Worm (Caenorhabditis elegans): ENCODE data around the gene cutl-27.
A peak's percentile ranks its signal among the peaks of the same experiment; 100 is the strongest.

The cutl-27 gene

DNA sequence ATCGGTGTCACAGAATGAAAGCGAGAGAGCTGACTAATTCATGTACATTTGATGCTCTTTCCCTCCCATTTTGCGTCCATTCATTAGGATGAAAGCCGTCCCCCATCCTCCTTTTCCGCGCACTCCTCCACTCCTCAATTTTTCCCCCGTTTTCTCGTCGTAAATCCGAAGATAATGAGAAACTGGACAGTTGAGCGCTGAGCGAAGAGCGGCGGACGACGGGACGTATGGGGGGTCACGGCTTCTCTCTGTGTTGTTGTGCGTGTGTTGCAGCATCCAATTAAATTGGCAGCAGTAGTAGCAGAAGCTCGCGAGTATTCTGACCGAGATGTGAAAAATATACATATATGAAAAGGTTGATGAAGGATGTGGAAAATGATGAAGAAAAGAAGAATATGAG, 6.5 kb upstream of the cutl-27 start:
- TF ChIP-seq ces-1 (GFP tag; optimal IDR thresholded peaks at IDR 0.05): peak; percentile 58
- TF ChIP-seq nhr-76 (tag; optimal IDR thresholded peaks at IDR 0.05): no peak
- no peak for TF ChIP-seq unc-120 (tag; optimal IDR thresholded peaks at IDR 0.05; ENCODE audit: poor library complexity, severe bottlenecking)
- no peak for TF ChIP-seq nhr-12 (tag; optimal IDR thresholded peaks at IDR 0.05)
- TF ChIP-seq bed-3 (GFP tag; optimal IDR thresholded peaks at IDR 0.05): no peak
- no peak for TF ChIP-seq drap-1 (GFP tag; optimal IDR thresholded peaks at IDR 0.05)
- peak; percentile 4 for TF ChIP-seq sptf-1 (tag; optimal IDR thresholded peaks at IDR 0.05)

DNA sequence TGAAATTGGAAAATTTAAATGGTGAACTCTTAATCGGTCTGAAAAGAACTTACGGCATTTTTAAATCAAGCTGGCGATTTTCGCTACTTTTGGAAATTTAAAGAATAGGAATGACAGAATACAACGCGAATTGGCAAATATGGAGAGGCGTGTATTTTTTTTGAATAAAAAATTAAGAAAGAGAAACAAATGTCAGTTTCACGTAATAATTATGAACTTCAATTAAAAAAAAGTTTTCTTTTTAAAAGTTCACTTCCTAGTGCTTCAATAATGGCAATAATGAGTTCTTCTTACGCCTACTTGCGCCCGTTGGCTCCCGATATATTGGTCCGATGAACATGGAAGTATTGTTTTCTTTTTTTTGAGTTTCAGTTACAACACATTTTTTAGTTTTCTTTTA, 675 bp upstream of the cutl-27 start, which contains the start of gene pph-2:
Gene pph-2, minus strand, starts transcription at position 101 of the 400 bp plus-strand sequence.
- TF ChIP-seq ceh-43 (GFP tag; optimal IDR thresholded peaks at IDR 0.05) (no peak), unc-120 (tag; optimal IDR thresholded peaks at IDR 0.05; ENCODE audit: poor library complexity, severe bottlenecking) (no peak), mls-2 (tag; optimal IDR thresholded peaks at IDR 0.05) (no peak), cnd-1 (tag; optimal IDR thresholded peaks at IDR 0.05) (no peak), pha-4 (tag; optimal IDR thresholded peaks at IDR 0.05) (no peak), ces-1 (GFP tag; optimal IDR thresholded peaks at IDR 0.05) (no peak), nhr-28 (tag; optimal IDR thresholded peaks at IDR 0.05) (no peak), bed-3 (GFP tag; optimal IDR thresholded peaks at IDR 0.05) (no peak), lin-32 (GFP tag; optimal IDR thresholded peaks at IDR 0.05) (no peak), elt-1 (tag; optimal IDR thresholded peaks at IDR 0.05; ENCODE audit: borderline replicate concordance, insufficient read depth) (no peak), tbx-8 (GFP tag; optimal IDR thresholded peaks at IDR 0.05) (no peak)

DNA sequence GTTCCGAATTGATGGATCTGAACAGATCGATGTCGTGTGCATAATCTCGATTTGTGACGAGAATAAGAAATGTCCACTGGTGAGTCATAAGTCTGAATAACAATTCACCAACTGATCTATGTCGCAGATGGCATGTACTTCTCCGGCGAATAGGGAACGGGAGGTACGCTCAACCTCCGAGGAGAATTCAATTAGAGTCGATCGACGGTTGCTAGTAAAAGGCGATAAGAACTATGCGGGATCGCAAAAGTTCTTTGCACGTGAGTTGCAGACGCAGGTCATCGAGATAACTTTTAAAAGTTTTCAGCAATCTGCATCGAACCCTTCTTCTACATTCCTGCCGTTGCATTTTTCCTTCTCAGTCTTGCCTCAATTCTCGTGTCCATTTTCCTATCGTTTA, 4.2 kb downstream of the cutl-27 start:
- TF ChIP-seq mep-1 (tag; optimal IDR thresholded peaks at IDR 0.05): no peak
- no peak for TF ChIP-seq unc-62 (GFP tag; optimal IDR thresholded peaks at IDR 0.05)
- TF ChIP-seq tbx-8 (GFP tag; optimal IDR thresholded peaks at IDR 0.05): no peak
- TF ChIP-seq lsy-2 (tag; optimal IDR thresholded peaks at IDR 0.05): no peak
- no peak for TF ChIP-seq ceh-43 (GFP tag; optimal IDR thresholded peaks at IDR 0.05)

DNA sequence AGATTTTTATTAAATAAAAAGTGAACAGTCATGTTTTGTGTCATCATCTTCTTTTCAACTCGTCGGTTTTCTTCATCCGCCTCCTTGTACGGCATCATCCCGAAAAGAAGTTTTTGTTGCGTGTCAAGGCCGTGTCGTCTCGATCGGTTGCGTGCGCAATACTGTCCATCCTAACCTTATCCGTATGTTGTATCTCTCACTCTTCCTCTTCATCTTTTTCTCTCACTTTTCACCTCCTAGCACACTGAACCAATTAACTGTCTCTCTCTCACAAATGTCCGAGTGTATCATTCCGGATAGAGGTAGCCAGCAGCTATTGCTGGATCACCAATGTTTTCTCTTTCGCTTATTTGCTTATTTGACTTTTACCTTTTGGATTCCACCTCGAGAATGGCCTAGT, 5.1 kb downstream of the cutl-27 start:
- TF ChIP-seq ceh-83 (GFP tag; optimal IDR thresholded peaks at IDR 0.05) (no peak), blmp-1 (tag; optimal IDR thresholded peaks at IDR 0.05) (peak; percentile 63), nhr-12 (tag; optimal IDR thresholded peaks at IDR 0.05) (no peak), tbx-8 (GFP tag; optimal IDR thresholded peaks at IDR 0.05) (no peak), ham-2 (GFP tag; optimal IDR thresholded peaks at IDR 0.05) (peak; percentile 94), M03D4.4 (tag; optimal IDR thresholded peaks at IDR 0.05) (no peak), elt-1 (tag; optimal IDR thresholded peaks at IDR 0.05; ENCODE audit: borderline replicate concordance, insufficient read depth) (peak; percentile 75), mls-2 (tag; optimal IDR thresholded peaks at IDR 0.05) (no peak), unc-62 (GFP tag; optimal IDR thresholded peaks at IDR 0.05) (peak; percentile 41)

DNA sequence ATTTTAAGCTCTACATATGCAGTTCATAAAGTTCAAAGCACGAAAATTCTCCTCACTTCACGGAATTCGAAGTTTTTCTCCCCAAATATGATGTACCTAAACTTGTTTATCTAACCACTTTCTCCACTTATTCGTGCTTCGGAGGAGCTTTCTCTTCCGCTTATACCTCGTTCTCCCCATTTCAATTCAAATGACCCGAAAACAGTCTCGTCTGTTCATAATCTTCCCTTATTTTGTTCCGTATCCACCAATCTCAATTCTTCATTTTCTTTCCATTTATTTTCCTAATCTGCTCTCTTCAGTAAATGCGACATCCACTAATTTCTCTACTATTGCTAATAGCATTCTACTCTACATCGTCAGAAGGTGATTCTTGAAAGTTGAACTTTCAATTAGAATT, 7.0 kb downstream of the cutl-27 start, which contains the start of gene let-653:
Gene let-653, plus strand, starts transcription at position 301 of the 400 bp plus-strand sequence.
- peak; percentile 27 for TF ChIP-seq blmp-1 (tag; optimal IDR thresholded peaks at IDR 0.05)
- no peak for TF ChIP-seq sptf-1 (tag; optimal IDR thresholded peaks at IDR 0.05)
- TF ChIP-seq ceh-43 (GFP tag; optimal IDR thresholded peaks at IDR 0.05): no peak

DNA sequence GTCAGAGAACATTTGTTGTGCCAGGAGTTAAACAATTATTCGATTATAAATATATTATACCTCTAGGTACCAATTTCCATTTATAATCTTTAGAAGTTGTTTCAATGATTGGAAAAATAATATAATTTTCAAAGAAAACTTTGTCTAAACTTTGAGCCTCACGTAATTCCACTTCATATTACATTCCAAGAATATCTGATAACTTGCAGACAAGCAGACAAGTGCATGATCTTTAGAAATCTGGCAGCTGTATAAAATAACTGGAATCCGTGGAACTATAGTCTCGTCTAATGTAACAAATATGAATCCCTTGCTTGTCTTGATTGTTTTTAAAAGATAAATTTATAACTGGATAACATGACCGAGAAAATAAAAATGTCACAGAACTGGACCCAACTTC, 14.2 kb downstream of the cutl-27 start:
- no peak for TF ChIP-seq pha-4 (tag; optimal IDR thresholded peaks at IDR 0.05)
- TF ChIP-seq ztf-11 (tag; optimal IDR thresholded peaks at IDR 0.05): no peak
- TF ChIP-seq lsy-2 (tag; optimal IDR thresholded peaks at IDR 0.05): no peak
- no peak for TF ChIP-seq lin-13 (tag; optimal IDR thresholded peaks at IDR 0.05)
- TF ChIP-seq ceh-43 (GFP tag; optimal IDR thresholded peaks at IDR 0.05): no peak
- TF ChIP-seq sem-2 (GFP tag; optimal IDR thresholded peaks at IDR 0.05): no peak
- TF ChIP-seq mep-1 (tag; optimal IDR thresholded peaks at IDR 0.05): no peak
- no peak for TF ChIP-seq zip-8 (tag; optimal IDR thresholded peaks at IDR 0.05)
- no peak for TF ChIP-seq tbx-8 (GFP tag; optimal IDR thresholded peaks at IDR 0.05)
- no peak for TF ChIP-seq snpc-4 (tag; optimal IDR thresholded peaks at IDR 0.05)
- no peak for TF ChIP-seq lin-32 (GFP tag; optimal IDR thresholded peaks at IDR 0.05)
- no peak for TF ChIP-seq nhr-2 (tag; optimal IDR thresholded peaks at IDR 0.05)
- TF ChIP-seq hlh-1 (tag; optimal IDR thresholded peaks at IDR 0.05): no peak
- no peak for TF ChIP-seq nhr-28 (tag; optimal IDR thresholded peaks at IDR 0.05)

Measured in whole organism, mixed stage, embryonic.